Fruit fly (Drosophila melanogaster) whole organism, embryonic: Measurements from ENCODE around the gene prg.

ENCODE experiments used
- Adf1 ChIP-seq: fragments of 200-800 bp; sonication (Bioruptor generic); IDR thresholded peaks from 2 replicates; pipeline ENCODE4 v1.3.6; 2022; ENCODE audit warnings: missing biosample characterization, missing genetic modification characterization
- CG10543 ChIP-seq: fragments of 200-800 bp; sonication (Bioruptor generic); optimal IDR thresholded peaks from 3 replicates; lab custom pipeline; 2017; ENCODE audit warnings: missing biosample characterization, mild to moderate bottlenecking, missing genetic modification characterization, moderate library complexity
- CG10654 ChIP-seq: fragments of 200-800 bp; sonication (Bioruptor generic); optimal IDR thresholded peaks from 2 replicates; lab custom pipeline; 2016; ENCODE audit warnings: missing biosample characterization, missing genetic modification characterization
- CG11504 ChIP-seq: fragments of 200-800 bp; sonication (Bioruptor generic); optimal IDR thresholded peaks from 3 replicates; lab custom pipeline; 2019; ENCODE audit warnings: missing biosample characterization, mild to moderate bottlenecking, missing genetic modification characterization, moderate library complexity
- CG12219 ChIP-seq: fragments of 200-800 bp; sonication (Bioruptor generic); optimal IDR thresholded peaks from 3 replicates; lab custom pipeline; 2018; ENCODE audit warnings: missing biosample characterization, mild to moderate bottlenecking, missing genetic modification characterization
- CG12659 ChIP-seq: fragments of 200-800 bp; sonication (Bioruptor generic); optimal IDR thresholded peaks from 3 replicates; lab custom pipeline; 2017; ENCODE audit warnings: mild to moderate bottlenecking, missing biosample characterization, missing genetic modification reagents, missing genetic modification characterization
- CG12744 ChIP-seq: fragments of 200-800 bp; sonication (Bioruptor generic); optimal IDR thresholded peaks from 2 replicates; lab custom pipeline; 2016; ENCODE audit warnings: missing biosample characterization, missing genetic modification characterization
- CG13894 ChIP-seq: fragments of 200-800 bp; sonication (Bioruptor generic); optimal IDR thresholded peaks from 3 replicates; lab custom pipeline; 2018; ENCODE audit warnings: missing biosample characterization, mild to moderate bottlenecking, missing genetic modification characterization, moderate library complexity
- CG15601 ChIP-seq: fragments of 200-800 bp; sonication (Bioruptor generic); optimal IDR thresholded peaks from 3 replicates; lab custom pipeline; 2019; ENCODE audit warnings: missing biosample characterization, mild to moderate bottlenecking, missing genetic modification characterization, moderate library complexity
- CG1792 ChIP-seq: fragments of 200-800 bp; sonication (Bioruptor generic); optimal IDR thresholded peaks from 2 replicates; lab custom pipeline; 2016; ENCODE audit warnings: missing biosample characterization, missing genetic modification characterization
- CG18011 ChIP-seq: fragments of 200-800 bp; sonication (Bioruptor generic); optimal IDR thresholded peaks from 2 replicates; lab custom pipeline; 2017; ENCODE audit warnings: missing biosample characterization, missing genetic modification characterization, mild to moderate bottlenecking, moderate library complexity, missing genotype
- CG2199 ChIP-seq: fragments of 200-800 bp; sonication (Bioruptor generic); IDR thresholded peaks from 3 replicates; pipeline ENCODE4 v1.3.6; 2022; ENCODE audit warnings: missing biosample characterization, missing genetic modification characterization
- CG3838 ChIP-seq: fragments of 200-800 bp; sonication (Bioruptor generic); optimal IDR thresholded peaks from 3 replicates; lab custom pipeline; 2016; ENCODE audit warnings: missing biosample characterization, missing genetic modification characterization
- CG6654 ChIP-seq: fragments of 200-800 bp; sonication (Bioruptor generic); optimal IDR thresholded peaks from 2 replicates; lab custom pipeline; 2017; ENCODE audit warnings: missing biosample characterization, mild to moderate bottlenecking, missing genetic modification characterization
- CG6791 ChIP-seq: fragments of 200-800 bp; sonication (Bioruptor generic); IDR thresholded peaks from 3 replicates; pipeline ENCODE4 v1.3.6; 2022; ENCODE audit warnings: missing biosample characterization, missing genetic modification characterization; ENCODE audit not compliant: partially characterized antibody
- CG6854 ChIP-seq: fragments of 200-800 bp; sonication (Bioruptor generic); optimal IDR thresholded peaks from 3 replicates; lab custom pipeline; 2017; ENCODE audit warnings: missing biosample characterization, mild to moderate bottlenecking, missing genetic modification characterization
- CG8281 ChIP-seq: fragments of 200-800 bp; sonication (Bioruptor generic); optimal IDR thresholded peaks from 2 replicates; lab custom pipeline; 2018; ENCODE audit warnings: missing biosample characterization, mild to moderate bottlenecking, missing genetic modification characterization, moderate library complexity
- CG8359 ChIP-seq: fragments of 200-800 bp; sonication (Bioruptor generic); optimal IDR thresholded peaks from 2 replicates; lab custom pipeline; 2017; ENCODE audit warnings: missing biosample characterization, mild to moderate bottlenecking, missing genetic modification characterization, borderline replicate concordance
- CHES-1-like ChIP-seq: fragments of 200-800 bp; sonication (Bioruptor generic); optimal IDR thresholded peaks from 2 replicates; lab custom pipeline; 2016; ENCODE audit warnings: missing biosample characterization, missing genetic modification characterization
- CrebB ChIP-seq: fragments of 200-800 bp; sonication (Bioruptor generic); optimal IDR thresholded peaks from 3 replicates; lab custom pipeline; 2018; ENCODE audit warnings: missing biosample characterization, mild to moderate bottlenecking, missing genetic modification characterization
- D19B ChIP-seq: fragments of 200-800 bp; sonication (Bioruptor generic); optimal IDR thresholded peaks from 2 replicates; lab custom pipeline; 2017; ENCODE audit warnings: missing biosample characterization, mild to moderate bottlenecking, missing genetic modification characterization
- Elba2 ChIP-seq: fragments of 200-800 bp; sonication (Bioruptor generic); optimal IDR thresholded peaks from 3 replicates; lab custom pipeline; 2016; ENCODE audit warnings: missing biosample characterization, missing genetic modification characterization
- HLH4C ChIP-seq: fragments of 200-800 bp; sonication (Bioruptor generic); IDR thresholded peaks from 3 replicates; pipeline ENCODE4 v1.3.6; 2022; ENCODE audit warnings: missing biosample characterization, missing genetic modification characterization; ENCODE audit not compliant: partially characterized antibody
- HLHmδ ChIP-seq: fragments of 200-800 bp; sonication (Bioruptor generic); optimal IDR thresholded peaks from 2 replicates; lab custom pipeline; 2018; ENCODE audit warnings: missing biosample characterization, mild to moderate bottlenecking, missing genetic modification characterization, moderate library complexity
- Lhr ChIP-seq: fragments of 200-800 bp; sonication (Bioruptor generic); optimal IDR thresholded peaks from 3 replicates; lab custom pipeline; 2017; ENCODE audit warnings: mild to moderate bottlenecking, missing biosample characterization, missing genetic modification reagents, missing genetic modification characterization
- Mes4 ChIP-seq: fragments of 200-800 bp; sonication (Bioruptor generic); optimal IDR thresholded peaks from 2 replicates; lab custom pipeline; 2016; ENCODE audit warnings: missing biosample characterization, missing genetic modification characterization
- NfI ChIP-seq: fragments of 200-800 bp; sonication (Bioruptor generic); optimal IDR thresholded peaks from 3 replicates; lab custom pipeline; 2018; ENCODE audit warnings: missing biosample characterization, mild to moderate bottlenecking, missing genetic modification characterization, moderate library complexity
- PHDP ChIP-seq: fragments of 200-800 bp; sonication (Bioruptor generic); optimal IDR thresholded peaks from 3 replicates; lab custom pipeline; 2018; ENCODE audit warnings: missing biosample characterization, mild to moderate bottlenecking, missing genetic modification characterization, moderate library complexity
- Sox100B ChIP-seq: fragments of 200-800 bp; sonication (Bioruptor generic); optimal IDR thresholded peaks from 3 replicates; lab custom pipeline; 2018; ENCODE audit warnings: missing biosample characterization, mild to moderate bottlenecking, missing genetic modification characterization
- Sry-β ChIP-seq: fragments of 200-800 bp; sonication (Bioruptor generic); optimal IDR thresholded peaks from 2 replicates; lab custom pipeline; 2018; ENCODE audit warnings: missing biosample characterization, mild to moderate bottlenecking, missing genetic modification characterization, moderate library complexity
- YL-1 ChIP-seq: fragments of 200-800 bp; sonication (Bioruptor generic); optimal IDR thresholded peaks from 3 replicates; lab custom pipeline; 2017; ENCODE audit warnings: missing biosample characterization, mild to moderate bottlenecking, missing genetic modification characterization
- ato ChIP-seq: fragments of 200-800 bp; sonication (Bioruptor generic); IDR thresholded peaks from 2 replicates; pipeline ENCODE4 v1.3.6; 2022; ENCODE audit warnings: missing biosample characterization, missing genetic modification characterization; ENCODE audit not compliant: partially characterized antibody
- bcd ChIP-seq: fragments of 200-800 bp; sonication (Bioruptor generic); optimal IDR thresholded peaks from 2 replicates; lab custom pipeline; 2017; ENCODE audit warnings: missing biosample characterization, mild to moderate bottlenecking, missing genetic modification characterization
- chif ChIP-seq, 2 experiments: fragments of 200-800 bp; sonication (Bioruptor generic); optimal IDR thresholded peaks; 3 replicates each; lab custom pipeline; 2016; ENCODE audit warnings: missing biosample characterization in 2 of 2, missing genetic modification characterization in 2 of 2
- dan ChIP-seq: fragments of 200-800 bp; sonication (Bioruptor generic); IDR thresholded peaks from 2 replicates; pipeline ENCODE4 v1.3.6; 2022; ENCODE audit warnings: missing biosample characterization, missing genetic modification characterization
- ems ChIP-seq: fragments of 200-800 bp; sonication (Bioruptor generic); optimal IDR thresholded peaks from 3 replicates; lab custom pipeline; 2016; ENCODE audit warnings: missing biosample characterization, missing genetic modification characterization
- fd3F ChIP-seq: fragments of 200-800 bp; sonication (Bioruptor generic); optimal IDR thresholded peaks from 2 replicates; lab custom pipeline; 2018; ENCODE audit warnings: missing biosample characterization, mild to moderate bottlenecking, missing genetic modification characterization, moderate library complexity
- gcm ChIP-seq: fragments of 200-800 bp; sonication (Bioruptor generic); optimal IDR thresholded peaks from 2 replicates; lab custom pipeline; 2019; ENCODE audit warnings: missing biosample characterization, mild to moderate bottlenecking, missing genetic modification characterization, moderate library complexity
- hb ChIP-seq: fragments of 200-800 bp; sonication (Bioruptor generic); IDR thresholded peaks from 3 replicates; pipeline ENCODE4 v1.3.6; 2022; ENCODE audit warnings: missing biosample characterization, missing genetic modification characterization; ENCODE audit not compliant: partially characterized antibody
- oc ChIP-seq: fragments of 200-800 bp; sonication (Bioruptor generic); optimal IDR thresholded peaks from 2 replicates; lab custom pipeline; 2018; ENCODE audit warnings: missing biosample characterization, mild to moderate bottlenecking, missing genetic modification characterization, moderate library complexity
- peb ChIP-seq: fragments of 200-800 bp; sonication (Bioruptor generic); IDR thresholded peaks from 2 replicates; pipeline ENCODE4 v1.3.6; 2022; ENCODE audit warnings: missing biosample characterization, missing genetic modification characterization
- psq ChIP-seq: fragments of 200-800 bp; sonication (Bioruptor generic); optimal IDR thresholded peaks from 2 replicates; lab custom pipeline; 2017; ENCODE audit warnings: missing biosample characterization, missing genetic modification characterization
- salm ChIP-seq: fragments of 200-800 bp; sonication (Bioruptor generic); optimal IDR thresholded peaks from 2 replicates; lab custom pipeline; 2018; ENCODE audit warnings: missing biosample characterization, mild to moderate bottlenecking, missing genetic modification characterization
- sd ChIP-seq: fragments of 200-800 bp; sonication (Bioruptor generic); optimal IDR thresholded peaks from 3 replicates; lab custom pipeline; 2018; ENCODE audit warnings: missing biosample characterization, mild to moderate bottlenecking, missing genetic modification characterization, moderate library complexity
- seq ChIP-seq: fragments of 200-800 bp; sonication (Bioruptor generic); IDR thresholded peaks from 2 replicates; pipeline ENCODE4 v1.3.6; 2022; ENCODE audit warnings: missing biosample characterization, missing genetic modification characterization
- shn ChIP-seq: fragments of 200-800 bp; sonication (Bioruptor generic); optimal IDR thresholded peaks from 3 replicates; lab custom pipeline; 2016; ENCODE audit warnings: missing biosample characterization, missing genetic modification characterization
- tgo ChIP-seq: fragments of 200-800 bp; sonication (Bioruptor generic); IDR thresholded peaks from 3 replicates; pipeline ENCODE4 v1.3.6; 2022; ENCODE audit warnings: missing biosample characterization, missing genetic modification characterization
- tio ChIP-seq: fragments of 200-800 bp; sonication (Bioruptor generic); optimal IDR thresholded peaks from 2 replicates; lab custom pipeline; 2017; ENCODE audit warnings: missing biosample characterization, missing genetic modification characterization, inconsistent platforms
- wor ChIP-seq: fragments of 200-800 bp; sonication (Bioruptor generic); IDR thresholded peaks from 2 replicates; pipeline ENCODE4 v1.3.6; 2022; ENCODE audit warnings: missing biosample characterization, missing genetic modification characterization

Gene prg

DNA sequence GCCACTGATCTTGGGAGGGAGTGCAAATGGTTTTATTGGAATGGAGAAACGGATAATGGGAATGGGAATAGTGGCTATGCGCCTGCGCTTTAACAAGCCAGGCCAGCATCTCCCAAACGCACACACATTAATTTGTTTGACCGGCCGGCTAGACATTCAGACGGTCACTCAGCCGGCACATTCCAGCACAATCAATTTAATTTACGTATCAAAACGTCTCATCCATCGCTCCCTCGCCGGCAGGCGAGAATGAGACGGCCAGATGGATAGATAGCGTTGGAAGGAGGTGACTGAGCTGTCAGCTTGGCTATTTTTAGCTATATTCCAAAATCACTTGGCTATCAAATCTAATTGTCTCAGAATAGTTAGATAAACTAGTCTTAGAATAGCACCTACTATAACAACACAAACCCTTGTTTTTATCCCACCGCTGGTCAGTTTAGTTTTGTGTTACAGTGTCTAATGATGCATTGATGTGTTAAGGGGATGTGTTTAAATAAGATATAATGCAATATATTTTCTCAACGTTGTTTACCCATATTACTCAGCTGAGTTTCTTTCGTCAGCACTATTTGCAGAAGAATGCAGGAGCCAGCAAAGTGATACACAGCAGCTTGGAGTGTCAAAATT lies 40.7 kb upstream of the prg start:
- no peak for TF ChIP-seq CG6854 (GFP tag; lab: Kevin White, UChicago)
- TF ChIP-seq CG1792, result no peak
- TF ChIP-seq CG2199 (GFP tag; lab: Robert Waterston, UW), result no peak
- peak; percentile 26 for TF ChIP-seq PHDP (tag; lab: Kevin White, UChicago)
- no peak for TF ChIP-seq HLHmδ (GFP tag; lab: Kevin White, UChicago)
- TF ChIP-seq oc (tag; lab: Kevin White, UChicago), result no peak
- TF ChIP-seq Sry-β (GFP tag; lab: Kevin White, UChicago), result peak; percentile 92
- no peak for TF ChIP-seq CG13894 (tag; lab: Kevin White, UChicago)
- no peak for TF ChIP-seq psq (GFP tag; lab: Kevin White, UChicago)
- no peak for TF ChIP-seq fd3F (GFP tag; lab: Kevin White, UChicago)
- no peak for TF ChIP-seq tgo (GFP tag; lab: Robert Waterston, UW)
- no peak for TF ChIP-seq CG12744 (GFP tag; lab: Kevin White, UChicago)
- peak in 1 of 2 experiments; percentile 47 for TF ChIP-seq chif (GFP tag; optimal IDR thresholded peaks at IDR 0.05; lab: Kevin White, UChicago)
- TF ChIP-seq gcm (GFP tag; lab: Kevin White, UChicago), result no peak
- no peak for TF ChIP-seq CG12219 (GFP tag; lab: Kevin White, UChicago)
- no peak for TF ChIP-seq HLH4C (GFP tag; lab: Robert Waterston, UW)
- no peak for TF ChIP-seq CG6654 (GFP tag; lab: Kevin White, UChicago)
- TF ChIP-seq ato (GFP tag; lab: Robert Waterston, UW), result no peak
- no peak for TF ChIP-seq Elba2 (GFP tag; lab: Kevin White, UChicago)
- TF ChIP-seq sd (tag; lab: Kevin White, UChicago), result peak; percentile 95
- no peak for TF ChIP-seq bcd
- no peak for TF ChIP-seq dan (GFP tag; lab: Robert Waterston, UW)
- no peak for TF ChIP-seq CG10543
- no peak for TF ChIP-seq seq (GFP tag; lab: Robert Waterston, UW)
- TF ChIP-seq wor (GFP tag; lab: Robert Waterston, UW), result no peak
- TF ChIP-seq CG10654, result no peak
- no peak for TF ChIP-seq hb (GFP tag; lab: Robert Waterston, UW)
- peak; percentile 21 for TF ChIP-seq CG11504 (tag; lab: Kevin White, UChicago)
- no peak for TF ChIP-seq CG12659
- TF ChIP-seq NfI (GFP tag; lab: Kevin White, UChicago), result no peak
- no peak for TF ChIP-seq CG6791
- TF ChIP-seq ems, result no peak
- no peak for TF ChIP-seq shn
- TF ChIP-seq CG3838, result no peak
- TF ChIP-seq CHES-1-like (GFP tag; lab: Kevin White, UChicago), result no peak
- TF ChIP-seq D19B, result no peak
- TF ChIP-seq Adf1 (GFP tag; lab: Robert Waterston, UW), result no peak
- peak; percentile 9 for TF ChIP-seq Mes4 (GFP tag; lab: Kevin White, UChicago)
- no peak for TF ChIP-seq CG18011 (GFP tag; lab: Kevin White, UChicago)
- TF ChIP-seq salm (tag; lab: Kevin White, UChicago), result no peak
- TF ChIP-seq CrebB, result peak; percentile 6
- TF ChIP-seq tio (GFP tag; lab: Kevin White, UChicago), result no peak
- no peak for TF ChIP-seq peb
- peak; percentile 21 for TF ChIP-seq Sox100B (GFP tag; lab: Kevin White, UChicago)
- TF ChIP-seq CG15601 (tag; lab: Kevin White, UChicago), result peak; percentile 25
- no peak for TF ChIP-seq YL-1 (GFP tag; lab: Kevin White, UChicago)
- peak; percentile 22 for TF ChIP-seq CG8281
- TF ChIP-seq Lhr (GFP tag; lab: Kevin White, UChicago), result no peak
- no peak for TF ChIP-seq CG8359 (GFP tag; lab: Kevin White, UChicago)
